Worm (Caenorhabditis elegans): ENCODE results near the gene grd-7.

Gene grd-7

DNA sequence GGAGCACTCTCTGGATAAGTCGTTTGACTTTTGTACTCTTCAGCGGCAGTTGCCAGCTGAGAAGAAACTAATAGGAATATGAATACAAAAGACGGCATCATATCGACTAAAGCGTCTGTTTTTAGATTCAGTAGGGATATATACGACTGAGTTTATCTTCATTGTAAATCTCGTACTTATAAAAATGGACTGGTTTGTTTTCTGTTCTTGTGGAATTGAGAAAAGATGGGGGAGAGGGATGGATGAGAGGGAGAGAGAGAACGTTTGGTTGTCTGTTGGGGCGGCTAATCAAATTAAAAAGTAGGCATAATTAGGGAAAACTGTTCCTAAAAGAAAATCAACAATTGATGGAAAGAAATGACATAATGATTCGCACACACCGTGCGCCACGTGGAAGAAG is at the start of gene grd-7:
Gene grd-7, minus strand, starts transcription at position 101 of the 400 bp plus-strand sequence.
- no peak for TF ChIP-seq lin-26 (GFP tag; IDR thresholded peaks at IDR 0.05)
- no peak for TF ChIP-seq madf-10 (tag; optimal IDR thresholded peaks at IDR 0.05)
- no peak for TF ChIP-seq sea-2 (GFP tag; IDR thresholded peaks at IDR 0.05)
- no peak for TF ChIP-seq ceh-58 (GFP tag; IDR thresholded peaks at IDR 0.05)
- TF ChIP-seq ztf-25 (GFP tag; IDR thresholded peaks at IDR 0.05): no peak
- no peak for TF ChIP-seq snpc-4 (GFP tag; optimal IDR thresholded peaks at IDR 0.05)
- no peak for TF ChIP-seq snpc-4 (tag; optimal IDR thresholded peaks at IDR 0.05)
- TF ChIP-seq Y95B8A.8 (GFP tag; IDR thresholded peaks at IDR 0.05): no peak
- no peak for TF ChIP-seq die-1 (tag; optimal IDR thresholded peaks at IDR 0.05)
- TF ChIP-seq lin-54 (GFP tag; optimal IDR thresholded peaks at IDR 0.05): no peak
- TF ChIP-seq gei-17 (GFP tag; optimal IDR thresholded peaks at IDR 0.05): no peak
- TF ChIP-seq pha-4 (tag; optimal IDR thresholded peaks at IDR 0.05): no peak
- no peak for TF ChIP-seq tbx-9 (tag; optimal IDR thresholded peaks at IDR 0.05; ENCODE audit: borderline replicate concordance)
- no peak for TF ChIP-seq hmg-20 (GFP tag; IDR thresholded peaks at IDR 0.05)
- TF ChIP-seq mel-28 (tag; optimal IDR thresholded peaks at IDR 0.05; ENCODE audit: borderline replicate concordance): no peak
- TF ChIP-seq madf-3 (GFP tag; IDR thresholded peaks at IDR 0.05): no peak
- no peak for TF ChIP-seq snpc-3.4 (tag; optimal IDR thresholded peaks at IDR 0.05)
- no peak for TF ChIP-seq ztf-18 (tag; optimal IDR thresholded peaks at IDR 0.05)

- TF ChIP-seq B0261.1 (tag; optimal IDR thresholded peaks at IDR 0.05): no peak
- no peak for TF ChIP-seq B0336.3 (GFP tag; IDR thresholded peaks at IDR 0.05)
- TF ChIP-seq sea-2 (GFP tag; IDR thresholded peaks at IDR 0.05): no peak
- TF ChIP-seq T07F8.4 (tag; optimal IDR thresholded peaks at IDR 0.05): no peak
- no peak for TF ChIP-seq attf-6 (GFP tag; IDR thresholded peaks at IDR 0.05)
- TF ChIP-seq F55B11.4 (tag; optimal IDR thresholded peaks at IDR 0.05; ENCODE audit: borderline replicate concordance, insufficient read depth): no peak
- no peak for TF ChIP-seq F10E7.11 (tag; optimal IDR thresholded peaks at IDR 0.05)
- TF ChIP-seq K11D2.4 (GFP tag; IDR thresholded peaks at IDR 0.05): no peak
Observed at ce11 chrX:7318639-7319038, 49.4 kb upstream of the grd-7 start, which contains the start of gene spp-4. Gene spp-4, minus strand, starts transcription at chrX:7318756.

DNA sequence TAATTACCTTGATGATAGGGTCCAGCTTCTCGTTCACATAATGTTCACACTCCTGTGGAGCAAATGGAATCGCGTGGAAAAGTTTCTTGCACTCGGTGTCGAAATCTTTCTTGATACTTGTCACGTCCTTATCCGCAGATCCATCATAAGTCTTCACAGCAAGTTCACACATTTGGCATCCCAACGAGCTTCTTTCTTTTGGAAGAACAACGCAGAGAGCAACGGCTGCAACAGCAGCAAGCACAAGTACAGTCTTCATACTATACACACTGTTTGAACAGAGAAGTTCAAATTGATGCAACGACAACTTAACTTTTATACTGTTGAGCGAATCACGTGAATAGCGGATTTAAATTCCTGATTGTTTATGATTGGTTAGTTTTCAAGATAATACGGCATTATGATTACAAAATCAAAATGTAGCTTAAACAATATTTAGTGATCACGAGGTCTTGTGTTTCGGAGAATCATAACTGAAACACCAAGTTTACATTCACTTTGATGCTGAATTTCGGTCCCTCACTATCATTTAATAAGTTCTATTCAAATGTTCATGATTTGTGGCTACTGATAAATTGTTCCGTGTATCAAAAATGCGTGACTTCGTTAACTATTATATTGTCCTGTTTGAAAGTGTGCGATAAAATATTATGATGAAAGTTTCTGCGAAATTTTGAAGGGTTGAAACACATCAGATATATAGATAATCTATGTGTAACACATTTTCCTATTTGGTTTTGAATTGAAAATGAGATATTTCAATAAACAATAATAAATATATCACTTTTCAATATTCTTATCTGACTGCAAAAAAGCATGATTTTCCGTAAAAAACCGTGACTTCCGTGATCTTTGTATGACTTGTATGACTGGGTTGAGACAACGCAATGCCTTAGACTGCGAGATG is 47.5 kb upstream of the grd-7 start, which contains the start of the genes spp-2 and spp-6:
Gene spp-2, minus strand, starts transcription at position 334 of the 907 bp plus-strand sequence.
Gene spp-6, plus strand, starts transcription at position 857 of the 907 bp plus-strand sequence.
- TF ChIP-seq sptf-2 (GFP tag; optimal IDR thresholded peaks at IDR 0.05) (no peak), ZK185.1 (tag; optimal IDR thresholded peaks at IDR 0.05; ENCODE audit: poor library complexity, severe bottlenecking) (peak; percentile 3), ccch-3 (GFP tag; optimal IDR thresholded peaks at IDR 0.05) (no peak), atf-7 (tag; optimal IDR thresholded peaks at IDR 0.05) (peak; percentile 49), B0035.1 (tag; optimal IDR thresholded peaks at IDR 0.05) (no peak), cebp-2 (GFP tag; IDR thresholded peaks at IDR 0.05) (0 out of 2 replicates have a peak, but pooled peaks have one; percentile 24), Y53G8AR.9 (GFP tag; conservative IDR thresholded peaks at IDR 0.05) (peak; percentile 79), nhr-80 (tag; optimal IDR thresholded peaks at IDR 0.05) (peak; percentile 74), hmg-1.2 (GFP tag; IDR thresholded peaks at IDR 0.05) (0 out of 2 replicates have a peak, but pooled peaks have one; percentile 6), ceh-79 (tag; optimal IDR thresholded peaks at IDR 0.05) (no peak), hrde-1 (tag; optimal IDR thresholded peaks at IDR 0.05; ENCODE audit: borderline replicate concordance) (no peak), nfyb-1 (GFP tag; IDR thresholded peaks at IDR 0.05) (peak; percentile 80), lir-1 (GFP tag; conservative IDR thresholded peaks at IDR 0.05) (no peak), hlh-26 (GFP tag; conservative IDR thresholded peaks at IDR 0.05) (no peak), ceh-58 (GFP tag; IDR thresholded peaks at IDR 0.05) (no peak), cebp-1 (GFP tag; IDR thresholded peaks at IDR 0.05) (no peak), cebp-1 (tag; optimal IDR thresholded peaks at IDR 0.05) (peak; percentile 24), F37B4.10 (GFP tag; IDR thresholded peaks at IDR 0.05) (no peak), F10E7.11 (tag; optimal IDR thresholded peaks at IDR 0.05) (no peak), snpc-1.1 (tag; optimal IDR thresholded peaks at IDR 0.05; ENCODE audit: insufficient read depth) (no peak), egl-44 (GFP tag; IDR thresholded peaks at IDR 0.05) (0 out of 2 replicates have a peak, but pooled peaks have one; percentile 21)
